Worm (Caenorhabditis elegans) whole organism, L2 larva: Measurements from ENCODE around the gene haao-1.

Source experiments
- C34F6.9 ChIP-seq: fragments of 150-350 bp; optimal IDR thresholded peaks from 2 replicates; lab custom pipeline; 2014; ENCODE audit warnings: missing biosample characterization, missing genetic modification characterization
- F13H6.1 ChIP-seq: sonication (generic microtip); optimal IDR thresholded peaks from 2 replicates; lab custom pipeline; 2016; ENCODE audit warnings: missing genetic modification characterization, missing compliant biosample characterization
- R02D3.7 ChIP-seq: fragments of 150-350 bp; optimal IDR thresholded peaks from 2 replicates; lab custom pipeline; 2014; ENCODE audit warnings: missing biosample characterization, missing genetic modification characterization
- ZK546.5 ChIP-seq: sonication (generic microtip); optimal IDR thresholded peaks from 2 replicates; lab custom pipeline; 2017; ENCODE audit warnings: missing biosample characterization, missing genetic modification characterization
- alr-1 ChIP-seq: fragments of 150-350 bp; optimal IDR thresholded peaks from 2 replicates; lab custom pipeline; 2014; ENCODE audit warnings: missing biosample characterization, missing genetic modification characterization
- aly-2 ChIP-seq: fragments of 150-350 bp; optimal IDR thresholded peaks from 2 replicates; lab custom pipeline; 2014; ENCODE audit warnings: missing biosample characterization, missing genetic modification characterization
- ama-1 ChIP-seq: fragments of 150-350 bp; optimal IDR thresholded peaks from 2 replicates; lab custom pipeline; 2018; ENCODE audit warnings: inconsistent platforms
- blmp-1 ChIP-seq: sonication (generic microtip); optimal IDR thresholded peaks from 2 replicates; lab custom pipeline; 2017; ENCODE audit warnings: missing genetic modification characterization, mild to moderate bottlenecking, missing compliant biosample characterization, antibody characterized with exemption, moderate library complexity; ENCODE audit not compliant: insufficient read depth
- ceh-16 ChIP-seq: fragments of 150-350 bp; optimal IDR thresholded peaks from 2 replicates; lab custom pipeline; 2014; ENCODE audit warnings: missing biosample characterization, missing genetic modification characterization
- ceh-82 ChIP-seq: fragments of 150-350 bp; optimal IDR thresholded peaks from 2 replicates; lab custom pipeline; 2014; ENCODE audit warnings: missing biosample characterization, missing genetic modification characterization
- crh-2 ChIP-seq: sonication (generic microtip); optimal IDR thresholded peaks from 2 replicates; lab custom pipeline; 2017; ENCODE audit warnings: missing biosample characterization, missing genetic modification characterization
- dmd-4 ChIP-seq: sonication (generic microtip); optimal IDR thresholded peaks from 2 replicates; lab custom pipeline; 2017; ENCODE audit warnings: missing biosample characterization, missing genetic modification characterization
- egl-27 ChIP-seq: sonication (generic microtip); optimal IDR thresholded peaks from 3 replicates; lab custom pipeline; 2017; ENCODE audit warnings: missing biosample characterization, missing genetic modification reagents, missing genetic modification characterization
- elt-1 ChIP-seq: fragments of 150-350 bp; optimal IDR thresholded peaks from 2 replicates; lab custom pipeline; 2014; ENCODE audit warnings: missing biosample characterization, missing genetic modification characterization
- fos-1 ChIP-seq: fragments of 150-350 bp; optimal IDR thresholded peaks from 2 replicates; lab custom pipeline; 2014; ENCODE audit warnings: missing biosample characterization, missing genetic modification characterization
- gmeb-1 ChIP-seq: fragments of 150-350 bp; optimal IDR thresholded peaks from 2 replicates; lab custom pipeline; 2014; ENCODE audit warnings: missing biosample characterization, missing genetic modification characterization
- lin-13 ChIP-seq: fragments of 150-350 bp; optimal IDR thresholded peaks from 2 replicates; lab custom pipeline; 2014; ENCODE audit warnings: missing biosample characterization, missing genetic modification reagents, missing genetic modification characterization
- lin-39 ChIP-seq: fragments of 150-350 bp; optimal IDR thresholded peaks from 2 replicates; lab custom pipeline; 2014; ENCODE audit warnings: missing biosample characterization, missing genetic modification reagents, missing genetic modification characterization
- lsy-2 ChIP-seq, 2 experiments: fragments of 150-350 bp in 1 of 2; sonication (generic microtip) in 1 of 2; optimal IDR thresholded peaks; 2 replicates each; lab custom pipeline; 2014 to 2017; ENCODE audit warnings: missing biosample characterization in 2 of 2, missing genetic modification characterization in 2 of 2
- mab-5 ChIP-seq: fragments of 150-350 bp; optimal IDR thresholded peaks from 2 replicates; lab custom pipeline; 2014; ENCODE audit warnings: missing biosample characterization, missing genetic modification characterization
- mbf-1 ChIP-seq: sonication (generic microtip); optimal IDR thresholded peaks from 2 replicates; lab custom pipeline; 2017; ENCODE audit warnings: missing biosample characterization, missing genetic modification characterization
- nhr-10 ChIP-seq: sonication (generic microtip); optimal IDR thresholded peaks from 2 replicates; lab custom pipeline; 2017; ENCODE audit warnings: missing biosample characterization, missing genetic modification characterization
- nhr-12 ChIP-seq: fragments of 150-350 bp; optimal IDR thresholded peaks from 2 replicates; lab custom pipeline; 2014; ENCODE audit warnings: missing biosample characterization, missing genetic modification characterization
- nhr-129 ChIP-seq: fragments of 150-350 bp; optimal IDR thresholded peaks from 2 replicates; lab custom pipeline; 2014; ENCODE audit warnings: missing biosample characterization, missing genetic modification characterization
- nhr-23 ChIP-seq: fragments of 150-350 bp; optimal IDR thresholded peaks from 2 replicates; lab custom pipeline; 2014; ENCODE audit warnings: missing biosample characterization, missing genetic modification reagents, missing genetic modification characterization
- nhr-237 ChIP-seq: fragments of 150-350 bp; optimal IDR thresholded peaks from 2 replicates; lab custom pipeline; 2014; ENCODE audit warnings: missing biosample characterization, missing genetic modification characterization
- nhr-25 ChIP-seq: fragments of 150-350 bp; sonication (generic microtip); optimal IDR thresholded peaks from 3 replicates; lab custom pipeline; 2014; ENCODE audit warnings: missing biosample characterization, missing genetic modification characterization
- nhr-6 ChIP-seq: fragments of 150-350 bp; optimal IDR thresholded peaks from 2 replicates; lab custom pipeline; 2014; ENCODE audit warnings: missing biosample characterization, missing genetic modification characterization
- nhr-77 ChIP-seq: fragments of 150-350 bp; optimal IDR thresholded peaks from 2 replicates; lab custom pipeline; 2014; ENCODE audit warnings: missing biosample characterization, missing genetic modification characterization
- sem-4 ChIP-seq: fragments of 150-350 bp; optimal IDR thresholded peaks from 2 replicates; lab custom pipeline; 2014; ENCODE audit warnings: missing biosample characterization, missing genetic modification reagents, missing genetic modification characterization
- skn-1 ChIP-seq: sonication (generic microtip); optimal IDR thresholded peaks from 2 replicates; lab custom pipeline; 2017; ENCODE audit warnings: missing biosample characterization, missing genetic modification characterization
- sma-9 ChIP-seq, 2 experiments: fragments of 150-350 bp in 1 of 2; sonication (generic microtip) in 1 of 2; optimal IDR thresholded peaks; 2 replicates each; lab custom pipeline; 2014 to 2016; ENCODE audit warnings: missing genetic modification characterization in 2 of 2, mild to moderate bottlenecking in 1 of 2, missing biosample characterization in 1 of 2, missing compliant biosample characterization in 1 of 2, missing genetic modification reagents in 1 of 2, moderate library complexity in 1 of 2
- snpc-4 ChIP-seq: fragments of 150-350 bp; optimal IDR thresholded peaks from 2 replicates; lab custom pipeline; 2014; ENCODE audit warnings: missing biosample characterization, missing genetic modification characterization
- unc-39 ChIP-seq: fragments of 150-350 bp; optimal IDR thresholded peaks from 2 replicates; lab custom pipeline; 2014; ENCODE audit warnings: missing biosample characterization, missing genetic modification characterization
- unc-55 ChIP-seq: fragments of 150-350 bp; sonication (generic microtip); optimal IDR thresholded peaks from 3 replicates; lab custom pipeline; 2014; ENCODE audit warnings: missing biosample characterization, missing genetic modification reagents, missing genetic modification characterization
- unc-62 ChIP-seq: fragments of 150-350 bp; optimal IDR thresholded peaks from 2 replicates; lab custom pipeline; 2014; ENCODE audit warnings: missing biosample characterization, missing genetic modification reagents, missing genetic modification characterization
- ztf-1 ChIP-seq: fragments of 200-800 bp; sonication (Bioruptor generic); conservative IDR thresholded peaks from 2 replicates; pipeline ENCODE4 v1.3.6; 2022; ENCODE audit warnings: missing genetic modification characterization, missing compliant biosample characterization
- ztf-11 ChIP-seq: sonication (generic microtip); optimal IDR thresholded peaks from 2 replicates; lab custom pipeline; 2017; ENCODE audit warnings: missing biosample characterization, missing genetic modification characterization

Gene haao-1

ce11 chrV:9546860-9547269, 42.2 kb downstream of the haao-1 start, which contains the start of gene his-37 (continued):
- peak; percentile 93 for TF ChIP-seq ceh-16
- TF ChIP-seq snpc-4 (tag; lab: Kevin White, UChicago), result peak; percentile 93
- TF ChIP-seq sma-9 (GFP tag; optimal IDR thresholded peaks at IDR 0.05; lab: Kevin White, UChicago), result peak; percentile 98
- no peak for TF ChIP-seq sma-9 (tag; optimal IDR thresholded peaks at IDR 0.05; lab: Kevin White, UChicago)
- peak; percentile 98 for TF ChIP-seq F13H6.1 (tag; lab: Kevin White, UChicago)
- peak; percentile 71 for TF ChIP-seq nhr-12 (tag; lab: Kevin White, UChicago)
- TF ChIP-seq ztf-1 (GFP tag; lab: Robert Waterston, UW), result no peak
- peak; percentile 98 for TF ChIP-seq lin-13 (GFP tag; lab: Kevin White, UChicago)
- no peak for TF ChIP-seq nhr-23
- TF ChIP-seq nhr-129, result peak; percentile 99
- peak; percentile 94 for TF ChIP-seq mab-5 (tag; lab: Kevin White, UChicago)
- TF ChIP-seq ZK546.5 (tag; lab: Kevin White, UChicago), result peak; percentile 80
- TF ChIP-seq nhr-10 (tag; lab: Kevin White, UChicago), result peak; percentile 91
- peak; percentile 100 for TF ChIP-seq crh-2
- TF ChIP-seq ztf-11 (tag; lab: Kevin White, UChicago), result peak; percentile 38
- no peak for TF ChIP-seq mbf-1 (tag; lab: Kevin White, UChicago)
- TF ChIP-seq egl-27 (tag; lab: Kevin White, UChicago), result peak; percentile 96
- TF ChIP-seq gmeb-1, result peak; percentile 95

- TF ChIP-seq mab-5 (tag; lab: Kevin White, UChicago) (no peak), ceh-82 (tag; lab: Kevin White, UChicago) (no peak), C34F6.9 (tag; lab: Kevin White, UChicago) (peak; percentile 37), unc-62 (GFP tag; lab: Kevin White, UChicago) (no peak), crh-2 (peak; percentile 19), lsy-2 (tag; optimal IDR thresholded peaks at IDR 0.05; lab: Kevin White, UChicago) (peak; percentile 3 to 78), lin-13 (GFP tag; lab: Kevin White, UChicago) (peak; percentile 36), elt-1 (tag; lab: Kevin White, UChicago) (no peak), R02D3.7 (tag; lab: Kevin White, UChicago) (no peak), blmp-1 (tag; lab: Kevin White, UChicago) (no peak), fos-1 (tag; lab: Kevin White, UChicago) (peak; percentile 12), unc-39 (tag; lab: Kevin White, UChicago) (no peak), nhr-129 (peak; percentile 55), unc-55 (GFP tag; lab: Kevin White, UChicago) (peak; percentile 69), nhr-25 (tag; lab: Kevin White, UChicago) (no peak), nhr-10 (tag; lab: Kevin White, UChicago) (no peak), skn-1 (tag; lab: Kevin White, UChicago) (no peak), gmeb-1 (peak; percentile 7), sem-4 (tag; lab: Kevin White, UChicago) (no peak), lin-39 (no peak), aly-2 (no peak), F13H6.1 (tag; lab: Kevin White, UChicago) (no peak), dmd-4 (no peak)
These were observed 44.7 kb downstream of the haao-1 start, which contains the start of gene nstp-10 for ce11 chrV:9549459-9549858. Gene nstp-10, minus strand, starts transcription at chrV:9549836.

- no peak for TF ChIP-seq F13H6.1 (tag; lab: Kevin White, UChicago)
- peak in 1 of 2 experiments; percentile 3 for TF ChIP-seq lsy-2 (tag; optimal IDR thresholded peaks at IDR 0.05; lab: Kevin White, UChicago)
- TF ChIP-seq C34F6.9 (tag; lab: Kevin White, UChicago), result peak; percentile 32
- TF ChIP-seq unc-55 (GFP tag; lab: Kevin White, UChicago), result peak; percentile 40
- TF ChIP-seq sma-9 (GFP tag; optimal IDR thresholded peaks at IDR 0.05; lab: Kevin White, UChicago), result peak; percentile 29
- no peak for TF ChIP-seq sma-9 (tag; optimal IDR thresholded peaks at IDR 0.05; lab: Kevin White, UChicago)
- TF ChIP-seq mab-5 (tag; lab: Kevin White, UChicago), result no peak
- TF ChIP-seq R02D3.7 (tag; lab: Kevin White, UChicago), result no peak
- TF ChIP-seq nhr-77, result no peak
These were observed 45.6 kb downstream of the haao-1 start, which contains the start of gene ehbp-1 for ce11 chrV:9550313-9550712. Gene ehbp-1, plus strand, starts transcription at chrV:9550644.

- TF ChIP-seq ZK546.5 (tag; lab: Kevin White, UChicago), result no peak
- TF ChIP-seq lsy-2 (tag; optimal IDR thresholded peaks at IDR 0.05; lab: Kevin White, UChicago), result no peak
- no peak for TF ChIP-seq aly-2
- TF ChIP-seq egl-27 (tag; lab: Kevin White, UChicago), result no peak
- no peak for TF ChIP-seq dmd-4
- TF ChIP-seq ceh-16, result no peak
- no peak for TF ChIP-seq sem-4 (tag; lab: Kevin White, UChicago)
- TF ChIP-seq gmeb-1, result no peak
- TF ChIP-seq ama-1 (lab: Kevin White, UChicago), result no peak
- TF ChIP-seq nhr-10 (tag; lab: Kevin White, UChicago), result no peak
- TF ChIP-seq crh-2, result no peak
- no peak for TF ChIP-seq nhr-6 (tag; lab: Kevin White, UChicago)
- TF ChIP-seq alr-1 (tag; lab: Kevin White, UChicago), result no peak
- TF ChIP-seq snpc-4 (tag; lab: Kevin White, UChicago), result no peak
- no peak for TF ChIP-seq ztf-11 (tag; lab: Kevin White, UChicago)
- no peak for TF ChIP-seq nhr-237 (tag; lab: Kevin White, UChicago)
- TF ChIP-seq elt-1 (tag; lab: Kevin White, UChicago), result no peak
These were observed 52.0 kb downstream of the haao-1 start for ce11 chrV:9556668-9557067.
